Fruit fly (Drosophila melanogaster) whole organism, embryonic: ENCODE results near the gene CG17959.

Experiments
- Antp ChIP-seq: fragments of 200-800 bp; sonication (Bioruptor generic); optimal IDR thresholded peaks from 3 replicates; lab custom pipeline; 2016; ENCODE audit warnings: missing biosample characterization, missing genetic modification characterization
- Atf-2 ChIP-seq: fragments of 200-800 bp; sonication (Bioruptor generic); optimal IDR thresholded peaks from 2 replicates; lab custom pipeline; 2016; ENCODE audit warnings: missing biosample characterization, missing genetic modification characterization
- Awh ChIP-seq: fragments of 200-800 bp; sonication (Bioruptor generic); IDR thresholded peaks from 2 replicates; pipeline ENCODE4, ENCODE4 v1.3.6; 2022; ENCODE audit warnings: missing biosample characterization, missing genetic modification characterization
- Bteb2 ChIP-seq: fragments of 200-800 bp; sonication (Bioruptor generic); optimal IDR thresholded peaks from 2 replicates; lab custom pipeline; 2016; ENCODE audit warnings: missing biosample characterization, missing genetic modification characterization
- CG10462 ChIP-seq: fragments of 200-800 bp; sonication (Bioruptor generic); optimal IDR thresholded peaks from 2 replicates; lab custom pipeline; 2016; ENCODE audit warnings: missing biosample characterization, missing genetic modification characterization
- CG10565 ChIP-seq: fragments of 200-800 bp; sonication (Bioruptor generic); optimal IDR thresholded peaks from 3 replicates; lab custom pipeline; 2016; ENCODE audit warnings: missing biosample characterization, mild to moderate bottlenecking, missing genetic modification characterization
- CG10654 ChIP-seq: fragments of 200-800 bp; sonication (Bioruptor generic); optimal IDR thresholded peaks from 2 replicates; lab custom pipeline; 2016; ENCODE audit warnings: missing biosample characterization, missing genetic modification characterization
- CG11560 ChIP-seq: fragments of 200-800 bp; sonication (Bioruptor generic); IDR thresholded peaks from 3 replicates; pipeline ENCODE4 v1.3.6; 2022; ENCODE audit warnings: missing biosample characterization, missing genetic modification characterization
- CG11723 ChIP-seq: fragments of 200-800 bp; sonication (Bioruptor generic); optimal IDR thresholded peaks from 2 replicates; lab custom pipeline; 2017; ENCODE audit warnings: missing biosample characterization, mild to moderate bottlenecking, missing genetic modification characterization
- CG12744 ChIP-seq: fragments of 200-800 bp; sonication (Bioruptor generic); optimal IDR thresholded peaks from 2 replicates; lab custom pipeline; 2016; ENCODE audit warnings: missing biosample characterization, missing genetic modification characterization
- CG15479 ChIP-seq: fragments of 200-800 bp; sonication (Bioruptor generic); optimal IDR thresholded peaks from 3 replicates; lab custom pipeline; 2019; ENCODE audit warnings: missing biosample characterization, mild to moderate bottlenecking, missing genetic modification characterization, moderate library complexity
- CG2199 ChIP-seq: fragments of 200-800 bp; sonication (Bioruptor generic); IDR thresholded peaks from 3 replicates; pipeline ENCODE4 v1.3.6; 2022; ENCODE audit warnings: missing biosample characterization, missing genetic modification characterization
- CG3065 ChIP-seq: fragments of 200-800 bp; sonication (Bioruptor generic); optimal IDR thresholded peaks from 2 replicates; lab custom pipeline; 2016; ENCODE audit warnings: missing biosample characterization, missing genetic modification characterization
- CG31441 ChIP-seq: fragments of 200-800 bp; sonication (Bioruptor generic); IDR thresholded peaks from 2 replicates; pipeline ENCODE4 v1.3.6; 2022; ENCODE audit warnings: missing biosample characterization, missing genetic modification characterization
- CG3407 ChIP-seq: fragments of 200-800 bp; sonication (Bioruptor generic); optimal IDR thresholded peaks from 2 replicates; lab custom pipeline; 2018; ENCODE audit warnings: missing biosample characterization, mild to moderate bottlenecking, missing genetic modification characterization
- CG34422 ChIP-seq: fragments of 200-800 bp; sonication (Bioruptor generic); IDR thresholded peaks from 3 replicates; pipeline ENCODE4 v1.3.6; 2022; ENCODE audit warnings: missing biosample characterization, missing genetic modification characterization
- CG3995 ChIP-seq: fragments of 200-800 bp; sonication (Bioruptor generic); optimal IDR thresholded peaks from 3 replicates; lab custom pipeline; 2016; ENCODE audit warnings: missing biosample characterization, missing genetic modification characterization
- CG43689 ChIP-seq: fragments of 200-800 bp; sonication (Bioruptor generic); IDR thresholded peaks from 2 replicates; pipeline ENCODE4 v1.3.6; 2022; ENCODE audit warnings: missing biosample characterization, missing genetic modification characterization
- CG7839 ChIP-seq: fragments of 200-800 bp; sonication (Bioruptor generic); optimal IDR thresholded peaks from 3 replicates; lab custom pipeline; 2018; ENCODE audit warnings: missing biosample characterization, mild to moderate bottlenecking, missing genetic modification characterization, moderate library complexity
- CG7963 ChIP-seq: fragments of 200-800 bp; sonication (Bioruptor generic); IDR thresholded peaks from 3 replicates; pipeline ENCODE4 v1.3.6; 2022; ENCODE audit warnings: missing biosample characterization, missing genetic modification characterization; ENCODE audit not compliant: partially characterized antibody
- Dip3 ChIP-seq: fragments of 200-800 bp; sonication (Bioruptor generic); optimal IDR thresholded peaks from 3 replicates; lab custom pipeline; 2016; ENCODE audit warnings: missing biosample characterization, missing genetic modification characterization
- Hmx ChIP-seq: fragments of 200-800 bp; sonication (Bioruptor generic); optimal IDR thresholded peaks from 2 replicates; lab custom pipeline; 2016; ENCODE audit warnings: missing biosample characterization, missing genetic modification characterization
- Hr3 ChIP-seq: fragments of 200-800 bp; sonication (Bioruptor generic); optimal IDR thresholded peaks from 3 replicates; lab custom pipeline; 2016; ENCODE audit warnings: missing biosample characterization, missing genetic modification characterization
- Lim3 ChIP-seq: fragments of 200-800 bp; sonication (Bioruptor generic); IDR thresholded peaks from 2 replicates; pipeline ENCODE4 v1.3.6; 2022; ENCODE audit warnings: missing biosample characterization, missing genetic modification characterization
- Mrtf ChIP-seq: fragments of 200-800 bp; sonication (Bioruptor generic); IDR thresholded peaks from 3 replicates; pipeline ENCODE4 v1.3.6; 2022; ENCODE audit warnings: missing biosample characterization, missing genetic modification characterization
- Myb ChIP-seq: fragments of 200-800 bp; sonication (Bioruptor generic); optimal IDR thresholded peaks from 2 replicates; lab custom pipeline; 2016; ENCODE audit warnings: missing biosample characterization, missing genetic modification characterization
- NFAT ChIP-seq: fragments of 200-800 bp; sonication (Bioruptor generic); IDR thresholded peaks from 2 replicates; pipeline ENCODE4 v1.3.6; 2022; ENCODE audit warnings: missing biosample characterization, missing genetic modification characterization
- Pdp1 ChIP-seq, 2 experiments: fragments of 200-800 bp; sonication (Bioruptor generic); optimal IDR thresholded peaks; 3 replicates each; lab custom pipeline; 2016; ENCODE audit warnings: missing biosample characterization in 2 of 2, missing genetic modification characterization in 2 of 2, mild to moderate bottlenecking in 1 of 2, moderate library complexity in 1 of 2
- Rfx ChIP-seq: fragments of 200-800 bp; sonication (Bioruptor generic); IDR thresholded peaks from 2 replicates; pipeline ENCODE4 v1.3.6; 2022; ENCODE audit warnings: missing biosample characterization, missing genetic modification characterization
- abd-A ChIP-seq: fragments of 200-800 bp; sonication (Bioruptor generic); optimal IDR thresholded peaks from 3 replicates; lab custom pipeline; 2019; ENCODE audit warnings: missing biosample characterization, mild to moderate bottlenecking, missing genetic modification characterization, moderate library complexity
- az2 ChIP-seq: fragments of 200-800 bp; sonication (Bioruptor generic); optimal IDR thresholded peaks from 3 replicates; lab custom pipeline; 2016; ENCODE audit warnings: missing biosample characterization, missing genetic modification characterization
- br ChIP-seq: fragments of >200 bp; optimal IDR thresholded peaks from 2 replicates; lab custom pipeline; 2017
- cato ChIP-seq: fragments of 200-800 bp; sonication (Bioruptor generic); optimal IDR thresholded peaks from 2 replicates; lab custom pipeline; 2016; ENCODE audit warnings: missing biosample characterization, missing genetic modification characterization, borderline replicate concordance
- dmrt99B ChIP-seq: fragments of 200-800 bp; sonication (Bioruptor generic); optimal IDR thresholded peaks from 2 replicates; lab custom pipeline; 2018; ENCODE audit warnings: missing biosample characterization, mild to moderate bottlenecking, missing genetic modification characterization, moderate library complexity
- eyg ChIP-seq: fragments of 200-800 bp; sonication (Bioruptor generic); optimal IDR thresholded peaks from 3 replicates; lab custom pipeline; 2016; ENCODE audit warnings: missing biosample characterization, missing genetic modification characterization
- ftz-f1 ChIP-seq: fragments of 200-800 bp; sonication (Bioruptor generic); optimal IDR thresholded peaks from 2 replicates; lab custom pipeline; 2016; ENCODE audit warnings: missing biosample characterization, missing genetic modification characterization
- gcm2 ChIP-seq: fragments of 200-800 bp; sonication (Bioruptor generic); optimal IDR thresholded peaks from 2 replicates; lab custom pipeline; 2016; ENCODE audit warnings: missing biosample characterization, missing genetic modification characterization
- gsb-n ChIP-seq: fragments of 200-800 bp; sonication (Bioruptor generic); optimal IDR thresholded peaks from 3 replicates; lab custom pipeline; 2018; ENCODE audit warnings: missing biosample characterization, mild to moderate bottlenecking, missing genetic modification characterization
- ham ChIP-seq: fragments of 200-800 bp; sonication (Bioruptor generic); IDR thresholded peaks from 2 replicates; pipeline ENCODE4 v1.3.6; 2022; ENCODE audit warnings: missing biosample characterization, missing genetic modification characterization
- hbn ChIP-seq: fragments of 200-800 bp; sonication (Bioruptor generic); IDR thresholded peaks from 2 replicates; pipeline ENCODE4 v1.3.6; 2022; ENCODE audit warnings: missing biosample characterization, missing genetic modification characterization; ENCODE audit not compliant: partially characterized antibody
- her ChIP-seq: fragments of 200-800 bp; sonication (Bioruptor generic); optimal IDR thresholded peaks from 2 replicates; lab custom pipeline; 2016; ENCODE audit warnings: missing biosample characterization, missing genetic modification characterization
- jumu ChIP-seq: fragments of 200-800 bp; sonication (Bioruptor generic); optimal IDR thresholded peaks from 3 replicates; lab custom pipeline; 2016; ENCODE audit warnings: missing biosample characterization, missing genetic modification characterization
- kay ChIP-seq: fragments of 200-800 bp; sonication (Bioruptor generic); optimal IDR thresholded peaks from 2 replicates; lab custom pipeline; 2016; ENCODE audit warnings: missing biosample characterization, missing genetic modification characterization
- luna ChIP-seq: fragments of 200-800 bp; sonication (Bioruptor generic); optimal IDR thresholded peaks from 2 replicates; lab custom pipeline; 2016; ENCODE audit warnings: missing biosample characterization, missing genetic modification characterization
- mam ChIP-seq: fragments of 200-800 bp; sonication (Bioruptor generic); optimal IDR thresholded peaks from 3 replicates; lab custom pipeline; 2016; ENCODE audit warnings: missing biosample characterization, missing genetic modification characterization
- nau ChIP-seq: fragments of 200-800 bp; sonication (Bioruptor generic); optimal IDR thresholded peaks from 3 replicates; lab custom pipeline; 2017; ENCODE audit warnings: missing biosample characterization, mild to moderate bottlenecking, missing genetic modification characterization, missing genetic modification reagents
- oc ChIP-seq: fragments of 200-800 bp; sonication (Bioruptor generic); optimal IDR thresholded peaks from 2 replicates; lab custom pipeline; 2018; ENCODE audit warnings: missing biosample characterization, mild to moderate bottlenecking, missing genetic modification characterization, moderate library complexity
- odd ChIP-seq: fragments of 200-800 bp; sonication (Bioruptor generic); optimal IDR thresholded peaks from 2 replicates; lab custom pipeline; 2017; ENCODE audit warnings: missing biosample characterization, mild to moderate bottlenecking, missing genetic modification characterization
- pfk ChIP-seq: fragments of 200-800 bp; sonication (Bioruptor generic); optimal IDR thresholded peaks from 2 replicates; lab custom pipeline; 2018; ENCODE audit warnings: missing biosample characterization, mild to moderate bottlenecking, missing genetic modification characterization, moderate library complexity
- so ChIP-seq: fragments of 200-800 bp; sonication (Bioruptor generic); IDR thresholded peaks from 3 replicates; pipeline ENCODE4 v1.3.6; 2022; ENCODE audit warnings: missing biosample characterization, missing genetic modification characterization
- zen2 ChIP-seq: fragments of 200-800 bp; sonication (Bioruptor generic); IDR thresholded peaks from 3 replicates; pipeline ENCODE4 v1.3.6; 2022; ENCODE audit warnings: missing biosample characterization, missing genetic modification characterization; ENCODE audit not compliant: partially characterized antibody
- zfh2 ChIP-seq: fragments of 200-800 bp; sonication (Bioruptor generic); optimal IDR thresholded peaks from 2 replicates; lab custom pipeline; 2016; ENCODE audit warnings: missing biosample characterization, missing genetic modification characterization

The CG17959 gene

DNA sequence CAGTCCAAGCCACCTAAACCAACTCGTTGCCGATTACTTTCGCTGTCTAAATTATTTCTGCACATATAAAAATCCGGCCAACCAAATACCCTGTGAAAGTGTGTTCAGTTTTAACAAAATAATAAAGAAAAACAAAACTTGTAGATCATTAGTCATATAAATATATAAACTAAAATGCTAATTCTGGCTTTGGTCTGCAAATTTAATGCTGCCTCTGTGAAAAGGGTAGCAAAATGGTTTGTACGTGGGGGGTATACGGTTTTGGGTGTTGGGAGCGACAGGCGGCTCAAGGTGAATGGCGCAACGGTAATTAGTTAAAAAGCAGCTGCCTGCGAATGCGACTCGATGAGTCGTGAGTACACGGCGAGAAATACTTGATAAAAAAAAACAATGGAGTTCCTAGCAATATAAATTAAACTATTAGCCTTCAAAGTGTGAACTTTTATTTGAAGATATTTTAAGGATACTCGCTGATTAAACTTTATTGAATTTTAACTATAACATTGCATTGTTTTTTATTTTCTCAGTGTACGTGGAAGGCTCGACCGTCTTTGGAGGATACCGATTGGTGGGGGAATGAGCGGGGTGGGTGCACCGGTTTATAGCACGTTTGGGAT is 31.1 kb downstream of the CG17959 start (continued):
- TF ChIP-seq CG34422 (GFP tag; lab: Robert Waterston, UW) (0 out of 3 replicates have a peak, but pooled peaks have one; percentile 6), az2 (GFP tag; lab: Kevin White, UChicago) (peak; percentile 41), ham (GFP tag; lab: Robert Waterston, UW) (no peak), eyg (GFP tag; lab: Kevin White, UChicago) (no peak), CG3065 (GFP tag; lab: Kevin White, UChicago) (no peak), Lim3 (GFP tag; lab: Robert Waterston, UW) (no peak), CG12744 (GFP tag; lab: Kevin White, UChicago) (no peak), Antp (GFP tag; lab: Kevin White, UChicago) (peak; percentile 34), hbn (GFP tag; lab: Robert Waterston, UW) (no peak), CG10462 (GFP tag; lab: Kevin White, UChicago) (peak; percentile 34), NFAT (no peak), Pdp1 (GFP tag; optimal IDR thresholded peaks at IDR 0.05; lab: Kevin White, UChicago) (peak in 1 of 2 experiments; percentile 11), CG11723 (GFP tag; lab: Kevin White, UChicago) (no peak), CG10654 (GFP tag; lab: Kevin White, UChicago) (no peak), Hmx (no peak), Rfx (GFP tag; lab: Robert Waterston, UW) (no peak; the same call in 1 of the 2 replicates), Dip3 (GFP tag; lab: Kevin White, UChicago) (no peak), CG3407 (GFP tag; lab: Kevin White, UChicago) (peak; percentile 13), mam (no peak), Atf-2 (GFP tag; lab: Kevin White, UChicago) (no peak), kay (GFP tag; lab: Kevin White, UChicago) (no peak), CG31441 (peak; percentile 52; the same call in 1 of the 2 replicates), CG15479 (GFP tag; lab: Kevin White, UChicago) (no peak), dmrt99B (tag; lab: Kevin White, UChicago) (peak; percentile 44), abd-A (tag; lab: Kevin White, UChicago) (no peak), so (no peak), zen2 (GFP tag; lab: Robert Waterston, UW) (no peak), cato (GFP tag; lab: Kevin White, UChicago) (no peak), odd (GFP tag; lab: Kevin White, UChicago) (no peak), CG2199 (GFP tag; lab: Robert Waterston, UW) (no peak), Mrtf (no peak), Awh (no peak), Myb (GFP tag; lab: Kevin White, UChicago) (no peak), luna (GFP tag; lab: Kevin White, UChicago) (no peak), CG3995 (GFP tag; lab: Kevin White, UChicago) (no peak), CG43689 (GFP tag; lab: Robert Waterston, UW) (no peak), zfh2 (GFP tag; lab: Kevin White, UChicago) (no peak), CG7963 (GFP tag; lab: Robert Waterston, UW) (no peak), ftz-f1 (GFP tag; lab: Kevin White, UChicago) (no peak), br (lab: Kevin White, UChicago) (no peak), Bteb2 (GFP tag; lab: Kevin White, UChicago) (no peak), CG10565 (GFP tag; lab: Kevin White, UChicago) (no peak), Hr3 (peak; percentile 52), her (GFP tag; lab: Kevin White, UChicago) (no peak), gcm2 (no peak), pfk (GFP tag; lab: Kevin White, UChicago) (no peak), nau (no peak), CG7839 (tag; lab: Kevin White, UChicago) (peak; percentile 42), oc (peak; percentile 8), CG11560 (tag; lab: Robert Waterston, UW) (no peak), gsb-n (peak; percentile 54), jumu (GFP tag; lab: Kevin White, UChicago) (no peak)
